Worm (Caenorhabditis elegans) whole organism, late embryonic: Measurements from ENCODE around the gene grsp-3.

Experiments
- C08G9.2 ChIP-seq: sonication (generic microtip); optimal IDR thresholded peaks from 2 replicates; lab custom pipeline; 2016; ENCODE audit warnings: mild to moderate bottlenecking, missing genetic modification characterization, moderate library complexity, missing compliant biosample characterization
- C38D4.7 ChIP-seq: fragments of 200-800 bp; sonication (Bioruptor generic); optimal IDR thresholded peaks from 2 replicates; lab custom pipeline; 2018; ENCODE audit warnings: mild to moderate bottlenecking, missing genetic modification characterization, moderate library complexity, missing compliant biosample characterization
- F13H6.1 ChIP-seq: sonication (generic microtip); optimal IDR thresholded peaks from 2 replicates; lab custom pipeline; 2016; ENCODE audit warnings: missing genetic modification characterization, missing compliant biosample characterization
- K09A11.1 ChIP-seq: sonication (generic microtip); optimal IDR thresholded peaks from 2 replicates; lab custom pipeline; 2017; ENCODE audit warnings: antibody characterized with exemption, mild to moderate bottlenecking, missing genetic modification characterization, missing compliant biosample characterization; ENCODE audit not compliant: insufficient read depth
- T23F11.4 ChIP-seq: fragments of 200-800 bp; sonication (Bioruptor generic); optimal IDR thresholded peaks from 2 replicates; lab custom pipeline; 2018; ENCODE audit warnings: mild to moderate bottlenecking, missing genetic modification characterization, missing compliant biosample characterization
- Y22D7AL.16 ChIP-seq: sonication (generic microtip); optimal IDR thresholded peaks from 2 replicates; lab custom pipeline; 2016; ENCODE audit warnings: missing genetic modification characterization, missing compliant biosample characterization
- ceh-18 ChIP-seq: sonication (generic microtip); optimal IDR thresholded peaks from 2 replicates; lab custom pipeline; 2016; ENCODE audit warnings: missing genetic modification characterization, missing compliant biosample characterization
- ceh-22 ChIP-seq: sonication (generic microtip); optimal IDR thresholded peaks from 2 replicates; lab custom pipeline; 2017; ENCODE audit warnings: missing biosample characterization, missing genetic modification characterization
- ceh-24 ChIP-seq: sonication (generic microtip); optimal IDR thresholded peaks from 2 replicates; lab custom pipeline; 2016; ENCODE audit warnings: mild to moderate bottlenecking, missing genetic modification characterization, missing compliant biosample characterization
- ceh-34 ChIP-seq: sonication (generic microtip); optimal IDR thresholded peaks from 2 replicates; lab custom pipeline; 2016; ENCODE audit warnings: mild to moderate bottlenecking, missing genetic modification characterization, missing compliant biosample characterization
- ceh-48 ChIP-seq: sonication (generic microtip); optimal IDR thresholded peaks from 2 replicates; lab custom pipeline; 2016; ENCODE audit warnings: missing genetic modification characterization, inconsistent platforms, missing compliant biosample characterization
- ceh-6 ChIP-seq: fragments of 200-800 bp; sonication (Bioruptor generic); optimal IDR thresholded peaks from 2 replicates; lab custom pipeline; 2018; ENCODE audit warnings: mild to moderate bottlenecking, missing genetic modification characterization, missing compliant biosample characterization
- ceh-9 ChIP-seq: sonication (generic microtip); optimal IDR thresholded peaks from 2 replicates; lab custom pipeline; 2016; ENCODE audit warnings: mild to moderate bottlenecking, missing genetic modification characterization, inconsistent platforms, missing compliant biosample characterization
- elt-2 ChIP-seq: sonication (generic microtip); optimal IDR thresholded peaks from 2 replicates; lab custom pipeline; 2016; ENCODE audit warnings: missing genetic modification reagents, missing genetic modification characterization, missing compliant biosample characterization
- elt-4 ChIP-seq: sonication (generic microtip); optimal IDR thresholded peaks from 2 replicates; lab custom pipeline; 2016; ENCODE audit warnings: missing genetic modification characterization, missing compliant biosample characterization
- ets-4 ChIP-seq: sonication (generic microtip); optimal IDR thresholded peaks from 2 replicates; lab custom pipeline; 2016; ENCODE audit warnings: missing genetic modification characterization, missing compliant biosample characterization
- fkh-6 ChIP-seq: sonication (generic microtip); optimal IDR thresholded peaks from 2 replicates; lab custom pipeline; 2016; ENCODE audit warnings: missing genetic modification characterization, missing compliant biosample characterization
- hlh-6 ChIP-seq: sonication (generic microtip); optimal IDR thresholded peaks from 2 replicates; lab custom pipeline; 2016; ENCODE audit warnings: missing genotype, missing genetic modification characterization, missing compliant biosample characterization
- lim-6 ChIP-seq: sonication (generic microtip); optimal IDR thresholded peaks from 2 replicates; lab custom pipeline; 2016; ENCODE audit warnings: missing genetic modification characterization, missing compliant biosample characterization
- madf-2 ChIP-seq: sonication (generic microtip); optimal IDR thresholded peaks from 2 replicates; lab custom pipeline; 2017; ENCODE audit warnings: missing genetic modification characterization, missing compliant biosample characterization
- nfya-1 ChIP-seq: sonication (generic microtip); optimal IDR thresholded peaks from 2 replicates; lab custom pipeline; 2017; ENCODE audit warnings: missing genetic modification characterization, mild to moderate bottlenecking, missing compliant biosample characterization, antibody characterized with exemption, moderate library complexity
- npax-4 ChIP-seq: sonication (generic microtip); optimal IDR thresholded peaks from 2 replicates; lab custom pipeline; 2016; ENCODE audit warnings: missing genetic modification characterization, missing compliant biosample characterization
- pax-1 ChIP-seq: fragments of 150-350 bp; optimal IDR thresholded peaks from 2 replicates; lab custom pipeline; 2014; ENCODE audit warnings: missing biosample characterization, missing genetic modification characterization
- pha-2 ChIP-seq: sonication (generic microtip); optimal IDR thresholded peaks from 2 replicates; lab custom pipeline; 2017; ENCODE audit warnings: mild to moderate bottlenecking, missing genetic modification characterization, missing compliant biosample characterization
- pha-4 ChIP-seq: fragments of 150-350 bp; optimal IDR thresholded peaks from 2 replicates; lab custom pipeline; 2018; ENCODE audit warnings: missing biosample characterization, missing genetic modification reagents, missing genetic modification characterization
- sdc-2 ChIP-seq: sonication (generic microtip); optimal IDR thresholded peaks from 2 replicates; lab custom pipeline; 2016; ENCODE audit warnings: missing genotype, missing genetic modification characterization, missing compliant biosample characterization
- syd-9 ChIP-seq: sonication (generic microtip); optimal IDR thresholded peaks from 2 replicates; lab custom pipeline; 2016; ENCODE audit warnings: mild to moderate bottlenecking, missing genetic modification characterization, moderate library complexity, missing compliant biosample characterization
- tbx-7 ChIP-seq: sonication (generic microtip); optimal IDR thresholded peaks from 2 replicates; lab custom pipeline; 2016; ENCODE audit warnings: missing genotype, missing genetic modification characterization, missing compliant biosample characterization
- ttx-3 ChIP-seq: sonication (generic microtip); optimal IDR thresholded peaks from 2 replicates; lab custom pipeline; 2016; ENCODE audit warnings: missing genetic modification reagents, missing genetic modification characterization, missing compliant biosample characterization
- unc-3 ChIP-seq, 2 experiments: fragments of 200-800 bp in 1 of 2; sonication (Bioruptor generic) in 1 of 2; sonication (generic microtip) in 1 of 2; conservative IDR thresholded peaks in 1 of 2; optimal IDR thresholded peaks in 1 of 2; 2 replicates each; pipeline versions ENCODE4 v1.3.6 to Lab custom; 2016 to 2022; ENCODE audit warnings: missing compliant biosample characterization in 2 of 2, missing genetic modification characterization in 2 of 2, missing genetic modification reagents in 1 of 2
- unc-42 ChIP-seq: sonication (generic microtip); optimal IDR thresholded peaks from 2 replicates; lab custom pipeline; 2016; ENCODE audit warnings: missing genotype, missing genetic modification characterization, missing compliant biosample characterization
- unc-55 ChIP-seq: sonication (generic microtip); optimal IDR thresholded peaks from 2 replicates; lab custom pipeline; 2017; ENCODE audit warnings: missing biosample characterization, missing genetic modification reagents, missing genetic modification characterization
- unc-86 ChIP-seq: sonication (generic microtip); optimal IDR thresholded peaks from 2 replicates; lab custom pipeline; 2016; ENCODE audit warnings: missing genetic modification characterization, missing compliant biosample characterization
- zip-5 ChIP-seq: sonication (generic microtip); optimal IDR thresholded peaks from 2 replicates; lab custom pipeline; 2016; ENCODE audit warnings: missing genetic modification characterization, missing compliant biosample characterization
- ztf-16 ChIP-seq: sonication (generic microtip); optimal IDR thresholded peaks from 2 replicates; lab custom pipeline; 2017; ENCODE audit warnings: missing genetic modification characterization, missing compliant biosample characterization

The grsp-3 gene

DNA sequence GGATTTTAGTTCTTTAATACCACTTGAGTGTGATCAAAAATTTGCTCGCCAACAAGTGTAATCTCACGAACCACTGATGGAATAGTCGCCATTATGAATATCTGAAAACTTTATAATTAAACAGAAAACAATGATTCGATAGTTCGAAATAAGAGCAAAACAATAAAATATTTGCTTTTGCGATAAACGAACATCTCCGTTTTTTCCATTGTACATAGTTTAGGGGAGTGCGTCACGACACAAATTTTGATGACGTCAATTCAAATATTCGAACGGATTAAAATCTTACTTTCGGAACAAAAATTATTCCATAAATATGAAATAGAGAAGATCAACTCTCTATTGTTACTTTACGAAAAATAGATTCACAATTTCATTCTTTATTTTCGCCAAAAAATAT is 2.3 kb upstream of the grsp-3 start, which contains the start of gene mutd-1:
TSS of gene mutd-1 (minus strand) at position 101 of the 400 bp plus-strand sequence.
- no peak for TF ChIP-seq unc-3 (GFP tag; conservative IDR thresholded peaks at IDR 0.05; lab: Robert Waterston, UW)
- TF ChIP-seq unc-3 (tag; optimal IDR thresholded peaks at IDR 0.05; lab: Kevin White, UChicago) = no peak
- no peak for TF ChIP-seq syd-9

DNA sequence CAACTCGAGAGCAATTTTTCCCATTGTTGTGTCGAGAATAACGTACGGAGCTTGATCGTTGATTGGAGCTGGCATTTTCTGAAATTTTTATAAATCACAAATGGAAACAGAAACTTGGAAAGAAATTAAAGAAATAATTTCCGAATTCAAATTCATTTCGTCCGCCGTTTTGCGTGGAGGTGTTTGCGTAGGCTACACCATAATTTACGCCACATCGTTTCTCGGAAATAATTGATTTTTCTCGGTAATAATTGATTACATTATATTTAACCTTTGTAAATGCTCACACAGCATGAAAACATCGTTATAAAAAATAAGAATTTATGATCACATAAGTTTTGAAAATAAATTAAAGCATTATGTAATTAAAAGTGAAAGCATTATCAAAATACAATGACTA is 1.4 kb upstream of the grsp-3 start, which contains the start of gene cyn-12:
TSS of gene cyn-12 (minus strand) at position 78 of the 400 bp plus-strand sequence.
- no peak for TF ChIP-seq ttx-3 (tag; lab: Kevin White, UChicago)
- TF ChIP-seq C38D4.7 (GFP tag; lab: Kevin White, UChicago) = no peak
- peak; percentile 61 for TF ChIP-seq ceh-48 (tag; lab: Kevin White, UChicago)
- TF ChIP-seq unc-42 (tag; lab: Kevin White, UChicago) = peak; percentile 71
- no peak for TF ChIP-seq ceh-6 (GFP tag; lab: Kevin White, UChicago)
- no peak for TF ChIP-seq unc-55 (GFP tag; lab: Kevin White, UChicago)
- TF ChIP-seq ceh-18 (tag; lab: Kevin White, UChicago) = no peak
- no peak for TF ChIP-seq ceh-9
- TF ChIP-seq ets-4 = no peak
- TF ChIP-seq, all 69 proteins: peak for 2

DNA sequence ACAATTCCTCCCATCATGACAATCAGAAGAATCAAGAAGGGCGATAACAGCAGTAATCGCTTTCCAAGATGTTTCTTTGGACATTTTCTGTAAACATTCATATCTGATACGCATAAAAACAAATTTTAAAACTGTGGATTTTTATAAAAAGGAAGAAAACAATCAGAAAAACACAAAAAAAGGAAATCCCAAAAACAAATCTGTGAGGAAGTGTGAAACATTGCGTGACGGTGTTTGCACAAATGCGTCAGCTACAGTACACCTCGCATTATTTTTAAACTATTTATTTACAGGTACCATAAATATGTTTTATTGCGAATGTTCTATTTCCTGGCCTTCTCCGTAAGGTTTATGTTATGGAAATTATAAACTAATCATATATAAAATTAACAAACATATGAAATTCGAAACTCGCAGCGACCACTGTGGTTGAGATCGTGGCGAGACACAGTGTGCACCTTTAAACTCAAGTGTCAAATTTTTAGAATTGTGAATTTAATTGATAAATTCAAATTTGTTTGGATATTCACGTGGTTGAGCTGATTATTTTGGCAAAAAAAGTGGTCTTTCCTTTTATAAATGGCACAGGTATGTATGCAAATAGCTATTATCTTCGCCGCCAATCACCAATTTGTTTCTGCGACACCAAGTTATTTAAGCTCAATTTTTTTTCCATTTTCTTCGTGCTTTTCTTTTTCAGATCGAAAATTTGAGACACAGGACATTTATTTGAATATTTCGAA is 10.2 kb downstream of the grsp-3 start, which contains the start of the genes C34D4.10 and str-48:
TSS of gene C34D4.10 (minus strand) at position 101 of the 743 bp plus-strand sequence.
TSS of gene str-48 (plus strand) at position 693 of the 743 bp plus-strand sequence.
- TF ChIP-seq nfya-1 (tag; lab: Kevin White, UChicago) (no peak), K09A11.1 (no peak), C08G9.2 (tag; lab: Kevin White, UChicago) (no peak), T23F11.4 (no peak), tbx-7 (tag; lab: Kevin White, UChicago) (no peak), hlh-6 (tag; lab: Kevin White, UChicago) (no peak), ztf-16 (tag; lab: Kevin White, UChicago) (no peak), pha-2 (no peak), pax-1 (no peak), ceh-34 (tag; lab: Kevin White, UChicago) (no peak), zip-5 (tag; lab: Kevin White, UChicago) (no peak)

DNA sequence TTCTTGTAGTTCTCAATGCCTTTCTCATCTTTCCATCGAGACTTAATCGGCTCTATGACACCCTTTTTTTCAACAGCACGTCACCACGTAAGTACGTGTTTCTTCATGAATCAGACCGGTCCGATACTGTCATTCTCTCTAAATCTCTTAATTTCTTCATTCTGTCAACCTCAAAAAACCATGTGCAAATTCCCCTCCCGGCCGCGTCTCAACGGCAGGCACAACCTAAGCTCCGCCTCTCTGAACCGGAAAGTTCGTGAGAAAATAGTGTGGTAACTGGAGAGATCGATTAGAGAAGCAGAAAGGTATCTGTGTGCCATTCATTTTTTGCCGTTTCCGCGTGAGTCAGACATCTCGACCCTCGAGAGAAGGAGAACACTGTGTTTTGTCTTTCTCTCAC is 17.1 kb downstream of the grsp-3 start, which contains the start of gene nas-8:
TSS of gene nas-8 (plus strand) at position 301 of the 400 bp plus-strand sequence.
- TF ChIP-seq Y22D7AL.16 (tag; lab: Kevin White, UChicago) (no peak), syd-9 (no peak), F13H6.1 (no peak), ceh-22 (no peak), elt-4 (tag; lab: Kevin White, UChicago) (no peak), lim-6 (tag; lab: Kevin White, UChicago) (no peak), C38D4.7 (GFP tag; lab: Kevin White, UChicago) (no peak), elt-2 (tag; lab: Kevin White, UChicago) (no peak), fkh-6 (tag; lab: Kevin White, UChicago) (no peak), madf-2 (tag; lab: Kevin White, UChicago) (no peak), sdc-2 (tag; lab: Kevin White, UChicago) (no peak), zip-5 (tag; lab: Kevin White, UChicago) (no peak), unc-3 (GFP tag; conservative IDR thresholded peaks at IDR 0.05; lab: Robert Waterston, UW) (no peak), unc-3 (tag; optimal IDR thresholded peaks at IDR 0.05; lab: Kevin White, UChicago) (no peak), npax-4 (tag; lab: Kevin White, UChicago) (no peak), unc-86 (tag; lab: Kevin White, UChicago) (no peak), pha-4 (tag; lab: Kevin White, UChicago) (no peak), ceh-24 (tag; lab: Kevin White, UChicago) (no peak)
